Fruit fly (Drosophila melanogaster) whole organism, embryonic: ENCODE data around the gene numb.

Experiments
- Atf6 ChIP-seq: fragments of 200-800 bp; sonication (Bioruptor generic); IDR thresholded peaks from 2 replicates; pipeline ENCODE4 v1.3.6; 2022; ENCODE audit warnings: missing biosample characterization, missing genetic modification characterization
- Blimp-1 ChIP-seq: fragments of 200-800 bp; sonication (Bioruptor generic); optimal IDR thresholded peaks from 3 replicates; lab custom pipeline; 2018; ENCODE audit warnings: missing biosample characterization, missing genetic modification characterization, mild to moderate bottlenecking, moderate library complexity, missing genetic modification reagents
- CG10321 ChIP-seq: fragments of 200-800 bp; sonication (Bioruptor generic); IDR thresholded peaks from 2 replicates; pipeline ENCODE4 v1.3.6; 2022; ENCODE audit warnings: missing biosample characterization, missing genetic modification characterization
- CG11456 ChIP-seq: fragments of 200-800 bp; sonication (Bioruptor generic); IDR thresholded peaks from 3 replicates; pipeline ENCODE4 v1.3.6; 2022; ENCODE audit warnings: missing biosample characterization, missing genetic modification characterization
- CG12071 ChIP-seq: fragments of 200-800 bp; sonication (Bioruptor generic); optimal IDR thresholded peaks from 3 replicates; lab custom pipeline; 2018; ENCODE audit warnings: missing biosample characterization, mild to moderate bottlenecking, missing genetic modification characterization
- CG12744 ChIP-seq: fragments of 200-800 bp; sonication (Bioruptor generic); optimal IDR thresholded peaks from 2 replicates; lab custom pipeline; 2016; ENCODE audit warnings: missing biosample characterization, missing genetic modification characterization
- CG13296 ChIP-seq: fragments of 200-800 bp; sonication (Bioruptor generic); optimal IDR thresholded peaks from 3 replicates; lab custom pipeline; 2018; ENCODE audit warnings: missing biosample characterization, mild to moderate bottlenecking, missing genetic modification characterization
- CG15073 ChIP-seq: fragments of 200-800 bp; sonication (Bioruptor generic); optimal IDR thresholded peaks from 2 replicates; lab custom pipeline; 2016; ENCODE audit warnings: missing biosample characterization, missing genetic modification characterization
- CG17186 ChIP-seq: fragments of 200-800 bp; sonication (Bioruptor generic); optimal IDR thresholded peaks from 3 replicates; lab custom pipeline; 2017; ENCODE audit warnings: missing biosample characterization, missing genetic modification reagents, missing genetic modification characterization
- CG17385 ChIP-seq: fragments of 200-800 bp; sonication (Bioruptor generic); optimal IDR thresholded peaks from 3 replicates; lab custom pipeline; 2018; ENCODE audit warnings: missing biosample characterization, mild to moderate bottlenecking, missing genetic modification characterization
- CG18599 ChIP-seq: fragments of 200-800 bp; sonication (Bioruptor generic); optimal IDR thresholded peaks from 3 replicates; lab custom pipeline; 2017; ENCODE audit warnings: missing biosample characterization, missing genetic modification characterization, mild to moderate bottlenecking, moderate library complexity, missing genetic modification reagents
- CG18764 ChIP-seq: fragments of 200-800 bp; sonication (Bioruptor generic); optimal IDR thresholded peaks from 3 replicates; lab custom pipeline; 2016; ENCODE audit warnings: missing biosample characterization, missing genetic modification characterization
- CG2116 ChIP-seq: fragments of 200-800 bp; sonication (Bioruptor generic); optimal IDR thresholded peaks from 3 replicates; lab custom pipeline; 2018; ENCODE audit warnings: missing biosample characterization, mild to moderate bottlenecking, missing genetic modification characterization
- CG2678 ChIP-seq: fragments of 200-800 bp; sonication (Bioruptor generic); optimal IDR thresholded peaks from 3 replicates; lab custom pipeline; 2019; ENCODE audit warnings: missing biosample characterization, mild to moderate bottlenecking, missing genetic modification characterization, moderate library complexity
- CG30020 ChIP-seq: fragments of 200-800 bp; optimal IDR thresholded peaks from 2 replicates; lab custom pipeline; 2019; ENCODE audit warnings: missing biosample characterization, mild to moderate bottlenecking, missing genetic modification characterization, moderate library complexity
- CG31224 ChIP-seq: fragments of 200-800 bp; sonication (Bioruptor generic); IDR thresholded peaks from 2 replicates; pipeline ENCODE4 v1.3.6; 2022; ENCODE audit warnings: missing biosample characterization, missing genetic modification characterization
- CG3163 ChIP-seq: fragments of 200-800 bp; sonication (Bioruptor generic); optimal IDR thresholded peaks from 3 replicates; lab custom pipeline; 2016; ENCODE audit warnings: missing biosample characterization, missing genetic modification characterization
- CG32532 ChIP-seq: fragments of 200-800 bp; sonication (Bioruptor generic); IDR thresholded peaks from 2 replicates; pipeline ENCODE4 v1.3.6; 2022; ENCODE audit warnings: missing biosample characterization, missing genetic modification characterization
- CG32767 ChIP-seq: fragments of 200-800 bp; sonication (Bioruptor generic); IDR thresholded peaks from 2 replicates; pipeline ENCODE4 v1.3.6; 2022; ENCODE audit warnings: missing biosample characterization, missing genetic modification characterization
- CG33213 ChIP-seq: fragments of 200-800 bp; sonication (Bioruptor generic); optimal IDR thresholded peaks from 3 replicates; lab custom pipeline; 2016; ENCODE audit warnings: missing biosample characterization, missing genetic modification characterization
- CG33557 ChIP-seq: fragments of 200-800 bp; sonication (Bioruptor generic); optimal IDR thresholded peaks from 2 replicates; lab custom pipeline; 2019; ENCODE audit warnings: missing biosample characterization, mild to moderate bottlenecking, missing genetic modification characterization, moderate library complexity
- CG34422 ChIP-seq: fragments of 200-800 bp; sonication (Bioruptor generic); IDR thresholded peaks from 3 replicates; pipeline ENCODE4 v1.3.6; 2022; ENCODE audit warnings: missing biosample characterization, missing genetic modification characterization
- CG3838 ChIP-seq: fragments of 200-800 bp; sonication (Bioruptor generic); optimal IDR thresholded peaks from 3 replicates; lab custom pipeline; 2016; ENCODE audit warnings: missing biosample characterization, missing genetic modification characterization
- CG4854 ChIP-seq: fragments of 200-800 bp; sonication (Bioruptor generic); optimal IDR thresholded peaks from 2 replicates; lab custom pipeline; 2016; ENCODE audit warnings: missing biosample characterization, missing genetic modification characterization, inconsistent platforms
- CG6254 ChIP-seq: fragments of 200-800 bp; sonication (Bioruptor generic); optimal IDR thresholded peaks from 3 replicates; lab custom pipeline; 2017; ENCODE audit warnings: mild to moderate bottlenecking, missing biosample characterization, missing genetic modification reagents, missing genetic modification characterization
- CG6654 ChIP-seq: fragments of 200-800 bp; sonication (Bioruptor generic); optimal IDR thresholded peaks from 2 replicates; lab custom pipeline; 2017; ENCODE audit warnings: missing biosample characterization, mild to moderate bottlenecking, missing genetic modification characterization
- CG6765 ChIP-seq: fragments of 200-800 bp; sonication (Bioruptor generic); optimal IDR thresholded peaks from 3 replicates; lab custom pipeline; 2017; ENCODE audit warnings: missing biosample characterization, mild to moderate bottlenecking, missing genetic modification characterization
- CG7928 ChIP-seq: fragments of 200-800 bp; sonication (Bioruptor generic); optimal IDR thresholded peaks from 2 replicates; lab custom pipeline; 2017; ENCODE audit warnings: missing biosample characterization, mild to moderate bottlenecking, missing genetic modification characterization
- CG8281 ChIP-seq: fragments of 200-800 bp; sonication (Bioruptor generic); optimal IDR thresholded peaks from 2 replicates; lab custom pipeline; 2018; ENCODE audit warnings: missing biosample characterization, mild to moderate bottlenecking, missing genetic modification characterization, moderate library complexity
- CG8359 ChIP-seq: fragments of 200-800 bp; sonication (Bioruptor generic); optimal IDR thresholded peaks from 2 replicates; lab custom pipeline; 2017; ENCODE audit warnings: missing biosample characterization, mild to moderate bottlenecking, missing genetic modification characterization, borderline replicate concordance
- Dek ChIP-seq: fragments of 200-800 bp; sonication (Bioruptor generic); optimal IDR thresholded peaks from 3 replicates; lab custom pipeline; 2019; ENCODE audit warnings: missing biosample characterization, mild to moderate bottlenecking, missing genetic modification characterization, moderate library complexity
- Dip2 ChIP-seq: fragments of 200-800 bp; sonication (Bioruptor generic); IDR thresholded peaks from 2 replicates; pipeline ENCODE4 v1.3.6; 2022; ENCODE audit warnings: missing biosample characterization, missing genetic modification characterization
- E2f1 ChIP-seq: fragments of 200-800 bp; sonication (Bioruptor generic); IDR thresholded peaks from 2 replicates; pipeline ENCODE4 v1.3.6; 2022; ENCODE audit warnings: missing biosample characterization, missing genetic modification characterization
- HLH3B ChIP-seq: fragments of 200-800 bp; sonication (Bioruptor generic); IDR thresholded peaks from 2 replicates; pipeline ENCODE4 v1.3.6; 2022; ENCODE audit warnings: missing biosample characterization, missing genetic modification characterization
- Scr ChIP-seq: fragments of 200-800 bp; sonication (Bioruptor generic); IDR thresholded peaks from 2 replicates; pipeline ENCODE4 v1.3.6; 2022; ENCODE audit warnings: missing biosample characterization, missing genetic modification characterization; ENCODE audit not compliant: partially characterized antibody
- Sry-δ ChIP-seq: fragments of 200-800 bp; sonication (Bioruptor generic); optimal IDR thresholded peaks from 2 replicates; lab custom pipeline; 2016; ENCODE audit warnings: missing biosample characterization, missing genetic modification characterization
- YL-1 ChIP-seq: fragments of 200-800 bp; sonication (Bioruptor generic); optimal IDR thresholded peaks from 3 replicates; lab custom pipeline; 2017; ENCODE audit warnings: missing biosample characterization, mild to moderate bottlenecking, missing genetic modification characterization
- bab2 ChIP-seq: fragments of 200-800 bp; sonication (Bioruptor generic); optimal IDR thresholded peaks from 2 replicates; lab custom pipeline; 2016; ENCODE audit warnings: missing biosample characterization, missing genetic modification characterization
- cas ChIP-seq: fragments of 200-800 bp; sonication (Bioruptor generic); IDR thresholded peaks from 2 replicates; pipeline ENCODE4 v1.3.6; 2022; ENCODE audit warnings: missing biosample characterization, missing genetic modification characterization
- crc ChIP-seq: fragments of 200-800 bp; sonication (Bioruptor generic); optimal IDR thresholded peaks from 2 replicates; lab custom pipeline; 2016; ENCODE audit warnings: missing biosample characterization, missing genetic modification characterization
- dimm ChIP-seq: fragments of 200-800 bp; sonication (Bioruptor generic); IDR thresholded peaks from 2 replicates; pipeline ENCODE4 v1.3.6; 2022; ENCODE audit warnings: missing biosample characterization, missing genetic modification characterization
- fu2 ChIP-seq: fragments of 200-800 bp; sonication (Bioruptor generic); optimal IDR thresholded peaks from 2 replicates; lab custom pipeline; 2016; ENCODE audit warnings: missing biosample characterization, missing genetic modification characterization
- gfzf ChIP-seq: fragments of 200-800 bp; sonication (Bioruptor generic); optimal IDR thresholded peaks from 2 replicates; lab custom pipeline; 2016; ENCODE audit warnings: missing biosample characterization, mild to moderate bottlenecking, missing genetic modification characterization, moderate library complexity
- hth ChIP-seq: fragments of >200 bp; optimal IDR thresholded peaks from 2 replicates; lab custom pipeline; 2017; ENCODE audit warnings: inconsistent platforms
- ind ChIP-seq: fragments of 200-800 bp; sonication (Bioruptor generic); optimal IDR thresholded peaks from 3 replicates; lab custom pipeline; 2016; ENCODE audit warnings: missing biosample characterization, missing genetic modification characterization
- kah ChIP-seq: fragments of 200-800 bp; sonication (Bioruptor generic); optimal IDR thresholded peaks from 2 replicates; lab custom pipeline; 2018; ENCODE audit warnings: missing biosample characterization, mild to moderate bottlenecking, missing genetic modification characterization
- lola ChIP-seq, 3 experiments: fragments of >200 bp in 2 of 3; fragments of 200-800 bp in 1 of 3; sonication (Bioruptor generic) in 1 of 3; optimal IDR thresholded peaks; 2 replicates each; lab custom pipeline; 2017 to 2019; ENCODE audit warnings: missing biosample characterization in 3 of 3, missing genetic modification characterization in 3 of 3, mild to moderate bottlenecking in 1 of 3, moderate library complexity in 1 of 3
- tgo ChIP-seq: fragments of 200-800 bp; sonication (Bioruptor generic); IDR thresholded peaks from 3 replicates; pipeline ENCODE4 v1.3.6; 2022; ENCODE audit warnings: missing biosample characterization, missing genetic modification characterization
- tna ChIP-seq: fragments of 200-800 bp; sonication (Bioruptor generic); IDR thresholded peaks from 2 replicates; pipeline ENCODE4 v1.3.6; 2022; ENCODE audit warnings: missing biosample characterization, missing genetic modification characterization; ENCODE audit not compliant: partially characterized antibody

numb gene

DNA sequence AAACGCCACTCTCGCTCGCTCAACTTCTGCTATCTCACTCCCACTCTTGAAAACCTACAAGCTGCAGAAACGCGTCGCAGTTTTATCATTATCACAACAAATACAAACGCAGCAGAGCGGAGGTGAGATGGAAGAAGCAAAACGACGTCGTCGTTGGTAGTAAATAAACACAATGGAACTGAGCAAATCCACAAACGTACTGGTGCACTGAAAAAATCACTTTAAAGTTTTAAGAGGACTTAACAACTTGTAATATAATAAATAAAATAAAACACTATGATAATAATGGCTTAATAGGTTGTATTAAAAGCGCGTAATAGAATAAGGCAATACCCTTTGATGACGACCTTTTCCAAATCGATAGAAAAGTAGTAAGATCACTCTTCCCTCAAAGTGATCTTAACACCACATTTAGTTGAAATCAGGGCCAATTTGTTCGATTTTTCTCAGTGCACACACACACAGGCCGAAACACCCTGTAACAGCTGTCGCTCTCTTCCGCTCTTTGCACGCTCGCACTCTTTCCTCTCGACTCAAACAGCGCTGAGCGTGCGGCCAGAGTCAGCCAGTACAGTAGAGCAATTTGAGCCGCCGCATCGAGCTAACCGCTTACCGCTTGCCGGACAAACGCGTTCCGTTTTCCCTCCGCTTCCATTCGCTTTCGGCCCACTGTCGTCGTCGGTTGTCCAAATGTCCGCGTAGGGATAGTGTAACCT, 12.1 kb downstream of the numb start (continued):
- TF ChIP-seq CG12071 (GFP tag; lab: Kevin White, UChicago): peak; percentile 77
- TF ChIP-seq CG30020 (tag; lab: Kevin White, UChicago): peak; percentile 86
- TF ChIP-seq fu2 (GFP tag; lab: Kevin White, UChicago): peak; percentile 29
- TF ChIP-seq dimm: peak; percentile 84
- peak; percentile 56 for TF ChIP-seq CG15073 (GFP tag; lab: Kevin White, UChicago)
- no peak for TF ChIP-seq crc
- no peak for TF ChIP-seq hth (lab: Kevin White, UChicago)
- TF ChIP-seq tgo: peak; percentile 96
- peak; percentile 78 for TF ChIP-seq CG4854
- peak; percentile 95 for TF ChIP-seq CG32532 (GFP tag; lab: Robert Waterston, UW)
- TF ChIP-seq CG3838 (GFP tag; lab: Kevin White, UChicago): peak; percentile 75
- peak; percentile 93 for TF ChIP-seq HLH3B (GFP tag; lab: Robert Waterston, UW)
- TF ChIP-seq CG18764 (GFP tag; lab: Kevin White, UChicago): peak; percentile 84
- TF ChIP-seq CG8281 (tag; lab: Kevin White, UChicago): peak; percentile 86
- peak; percentile 68; the same call in 1 of the 2 replicates for TF ChIP-seq Dip2 (GFP tag; lab: Robert Waterston, UW)
- peak; percentile 77 for TF ChIP-seq CG2116 (GFP tag; lab: Kevin White, UChicago)
- TF ChIP-seq YL-1: peak; percentile 94
- peak; percentile 42; the same call in 1 of the 2 replicates for TF ChIP-seq tna (GFP tag; lab: Robert Waterston, UW)
- TF ChIP-seq CG8359 (GFP tag; lab: Kevin White, UChicago): peak; percentile 79
- TF ChIP-seq CG13296 (GFP tag; lab: Kevin White, UChicago): peak; percentile 93
- peak; percentile 80 for TF ChIP-seq kah
- peak; percentile 32; the same call in 1 of the 2 replicates for TF ChIP-seq Scr (GFP tag; lab: Robert Waterston, UW)
- peak; percentile 96 for TF ChIP-seq CG18599 (GFP tag; lab: Kevin White, UChicago)
- peak; percentile 71 for TF ChIP-seq CG17186 (GFP tag; lab: Kevin White, UChicago)
- peak; percentile 92 for TF ChIP-seq CG31224 (GFP tag; lab: Robert Waterston, UW)
- TF ChIP-seq CG33557 (GFP tag; lab: Kevin White, UChicago): peak; percentile 98
- TF ChIP-seq CG7928 (GFP tag; lab: Kevin White, UChicago): peak; percentile 67
- peak; percentile 84 for TF ChIP-seq CG6765 (GFP tag; lab: Kevin White, UChicago)
- peak; percentile 93 for TF ChIP-seq CG3163 (GFP tag; lab: Kevin White, UChicago)
- peak; percentile 97 for TF ChIP-seq CG2678 (tag; lab: Kevin White, UChicago)
- TF ChIP-seq Blimp-1 (GFP tag; lab: Kevin White, UChicago): peak; percentile 91
- TF ChIP-seq bab2 (GFP tag; lab: Kevin White, UChicago): peak; percentile 68
- peak; percentile 82 for TF ChIP-seq cas (GFP tag; lab: Robert Waterston, UW)
- peak; percentile 92 for TF ChIP-seq CG11456 (GFP tag; lab: Robert Waterston, UW)
- TF ChIP-seq Atf6: peak; percentile 97
- peak; percentile 90 for TF ChIP-seq CG17385 (GFP tag; lab: Kevin White, UChicago)
- peak; percentile 24 for TF ChIP-seq CG33213 (GFP tag; lab: Kevin White, UChicago)
- peak in 1 of 3 experiments; percentile 100 for TF ChIP-seq lola (GFP tag; optimal IDR thresholded peaks at IDR 0.05; lab: Kevin White, UChicago)
- peak; percentile 94 for TF ChIP-seq E2f1 (GFP tag; lab: Robert Waterston, UW)
- peak; percentile 95 for TF ChIP-seq CG32767
- TF ChIP-seq CG6254 (GFP tag; lab: Kevin White, UChicago): peak; percentile 98
- TF ChIP-seq CG34422 (GFP tag; lab: Robert Waterston, UW): peak; percentile 95
- peak; percentile 61; the same call in 1 of the 2 replicates for TF ChIP-seq CG10321 (GFP tag; lab: Robert Waterston, UW)
- TF ChIP-seq gfzf: no peak
- peak; percentile 85 for TF ChIP-seq CG6654 (GFP tag; lab: Kevin White, UChicago)
- no peak for TF ChIP-seq Sry-δ (GFP tag; lab: Kevin White, UChicago)
- TF ChIP-seq ind: peak; percentile 95
- TF ChIP-seq CG12744 (GFP tag; lab: Kevin White, UChicago): peak; percentile 74
- TF ChIP-seq Dek (tag; lab: Kevin White, UChicago): peak; percentile 95
